Fruit fly (Drosophila melanogaster) whole organism, prepupa: ENCODE measurements around the gene CG44044.

Experiments used
- Blimp-1 ChIP-seq: fragments of 200-800 bp; sonication (Bioruptor generic); optimal IDR thresholded peaks from 3 replicates; lab custom pipeline; 2017; ENCODE audit warnings: missing biosample characterization, missing genetic modification characterization, mild to moderate bottlenecking, moderate library complexity, missing genetic modification reagents
- CG10631 ChIP-seq: fragments of 200-800 bp; sonication (Bioruptor generic); optimal IDR thresholded peaks from 2 replicates; lab custom pipeline; 2016; ENCODE audit warnings: missing biosample characterization, missing genetic modification characterization
- CG10669 ChIP-seq: fragments of 200-800 bp; sonication (Bioruptor generic); optimal IDR thresholded peaks from 3 replicates; lab custom pipeline; 2018; ENCODE audit warnings: missing biosample characterization, mild to moderate bottlenecking, missing genetic modification characterization, moderate library complexity
- CG11762 ChIP-seq: fragments of 200-800 bp; sonication (Bioruptor generic); optimal IDR thresholded peaks from 3 replicates; lab custom pipeline; 2016; ENCODE audit warnings: missing biosample characterization, missing genetic modification characterization; ENCODE audit not compliant: insufficient read depth
- CG11902 ChIP-seq: fragments of 200-800 bp; sonication (Bioruptor generic); optimal IDR thresholded peaks from 3 replicates; lab custom pipeline; 2016; ENCODE audit warnings: missing biosample characterization, missing genetic modification characterization
- CG15336 ChIP-seq: fragments of 200-800 bp; sonication (Bioruptor generic); IDR thresholded peaks from 2 replicates; pipeline ENCODE4 v1.3.6; 2022; ENCODE audit warnings: missing biosample characterization, missing genetic modification characterization
- CG1621 ChIP-seq: fragments of 200-800 bp; sonication (Bioruptor generic); optimal IDR thresholded peaks from 3 replicates; lab custom pipeline; 2018; ENCODE audit warnings: missing biosample characterization, mild to moderate bottlenecking, missing genetic modification characterization
- CG31627 ChIP-seq: fragments of 200-800 bp; sonication (Bioruptor generic); optimal IDR thresholded peaks from 3 replicates; lab custom pipeline; 2016; ENCODE audit warnings: missing biosample characterization, missing genetic modification characterization
- CG32006 ChIP-seq: fragments of 200-800 bp; sonication (Bioruptor generic); optimal IDR thresholded peaks from 3 replicates; lab custom pipeline; 2017; ENCODE audit warnings: missing biosample characterization, mild to moderate bottlenecking, missing genetic modification characterization
- CG6163 ChIP-seq: fragments of 200-800 bp; sonication (Bioruptor generic); IDR thresholded peaks from 3 replicates; pipeline ENCODE4 v1.3.6; 2022; ENCODE audit warnings: missing biosample characterization, missing genetic modification characterization
- CG6792 ChIP-seq: fragments of 200-800 bp; sonication (Bioruptor generic); optimal IDR thresholded peaks from 3 replicates; lab custom pipeline; 2016; ENCODE audit warnings: missing biosample characterization, missing genetic modification characterization
- CG6808 ChIP-seq: fragments of 200-800 bp; sonication (Bioruptor generic); optimal IDR thresholded peaks from 3 replicates; lab custom pipeline; 2017; ENCODE audit warnings: missing biosample characterization, missing genetic modification characterization, mild to moderate bottlenecking, moderate library complexity, missing genetic modification reagents
- CG7368 ChIP-seq: fragments of 200-800 bp; sonication (Bioruptor generic); optimal IDR thresholded peaks from 3 replicates; lab custom pipeline; 2016; ENCODE audit warnings: missing biosample characterization, missing genetic modification characterization
- CG8319 ChIP-seq: fragments of 200-800 bp; sonication (Bioruptor generic); optimal IDR thresholded peaks from 3 replicates; lab custom pipeline; 2016; ENCODE audit warnings: missing biosample characterization, missing genetic modification characterization
- CG8632 ChIP-seq: fragments of 200-800 bp; sonication (Bioruptor generic); optimal IDR thresholded peaks from 3 replicates; lab custom pipeline; 2016; ENCODE audit warnings: missing biosample characterization, missing genetic modification characterization
- CG9139 ChIP-seq: fragments of 200-800 bp; sonication (Bioruptor generic); optimal IDR thresholded peaks from 3 replicates; lab custom pipeline; 2017; ENCODE audit warnings: missing biosample characterization, mild to moderate bottlenecking, missing genetic modification characterization
- Eip78C ChIP-seq: fragments of 200-800 bp; sonication (Bioruptor generic); peaks from one replicate; lab custom pipeline; 2016; ENCODE audit warnings: missing biosample characterization, missing genetic modification characterization
- Ets96B ChIP-seq: fragments of 200-800 bp; optimal IDR thresholded peaks from 2 replicates; lab custom pipeline; 2019; ENCODE audit warnings: missing biosample characterization, mild to moderate bottlenecking, missing genetic modification characterization, moderate library complexity
- Hr38 ChIP-seq: sonication (Bioruptor generic); optimal IDR thresholded peaks from 2 replicates; lab custom pipeline; 2016; ENCODE audit warnings: missing biosample characterization, missing genetic modification characterization
- OdsH ChIP-seq: fragments of 200-800 bp; sonication (Bioruptor generic); optimal IDR thresholded peaks from 3 replicates; lab custom pipeline; 2016; ENCODE audit warnings: missing biosample characterization, missing genetic modification characterization
- Smox ChIP-seq: fragments of 200-800 bp; sonication (Bioruptor generic); optimal IDR thresholded peaks from 3 replicates; lab custom pipeline; 2016; ENCODE audit warnings: missing biosample characterization, missing genetic modification characterization
- Sox102F ChIP-seq: fragments of 200-800 bp; sonication (Bioruptor generic); optimal IDR thresholded peaks from 2 replicates; lab custom pipeline; 2016; ENCODE audit warnings: missing biosample characterization, mild to moderate bottlenecking, missing genetic modification characterization
- Sox14 ChIP-seq: fragments of 200-800 bp; sonication (Bioruptor generic); optimal IDR thresholded peaks from 3 replicates; lab custom pipeline; 2016; ENCODE audit warnings: missing biosample characterization, missing genetic modification characterization
- achi ChIP-seq: fragments of 200-800 bp; sonication (Bioruptor generic); optimal IDR thresholded peaks from 3 replicates; lab custom pipeline; 2016; ENCODE audit warnings: missing biosample characterization, missing genetic modification characterization
- acj6 ChIP-seq: fragments of 200-800 bp; sonication (Bioruptor generic); optimal IDR thresholded peaks from 3 replicates; lab custom pipeline; 2016; ENCODE audit warnings: missing biosample characterization, missing genetic modification characterization
- cyc ChIP-seq: fragments of 200-800 bp; sonication (Bioruptor generic); optimal IDR thresholded peaks from 3 replicates; lab custom pipeline; 2016; ENCODE audit warnings: missing biosample characterization, missing genetic modification characterization
- dsx ChIP-seq: fragments of 200-800 bp; optimal IDR thresholded peaks from 3 replicates; lab custom pipeline; 2019; ENCODE audit warnings: missing biosample characterization, mild to moderate bottlenecking, missing genetic modification characterization, moderate library complexity; ENCODE audit not compliant: poor library complexity, severe bottlenecking
- eg ChIP-seq: fragments of 200-800 bp; sonication (Bioruptor generic); IDR thresholded peaks from 3 replicates; pipeline ENCODE4 v1.3.6; 2022; ENCODE audit warnings: missing biosample characterization, missing genetic modification characterization
- fd59A ChIP-seq: fragments of 200-800 bp; sonication (Bioruptor generic); optimal IDR thresholded peaks from 2 replicates; lab custom pipeline; 2017; ENCODE audit warnings: missing biosample characterization, mild to moderate bottlenecking, missing genetic modification characterization, missing genetic modification reagents
- fd85E ChIP-seq: fragments of 200-800 bp; sonication (Bioruptor generic); optimal IDR thresholded peaks from 3 replicates; lab custom pipeline; 2016; ENCODE audit warnings: missing biosample characterization, missing genetic modification characterization
- lz ChIP-seq: fragments of 200-800 bp; sonication (Bioruptor generic); optimal IDR thresholded peaks from 3 replicates; lab custom pipeline; 2016; ENCODE audit warnings: missing biosample characterization, missing genetic modification characterization
- salr ChIP-seq, 2 experiments: fragments of 200-800 bp; sonication (Bioruptor generic); optimal IDR thresholded peaks; 3 replicates each; lab custom pipeline; 2016 to 2018; ENCODE audit warnings: missing biosample characterization in 2 of 2, missing genetic modification characterization in 2 of 2, mild to moderate bottlenecking in 1 of 2
- spab ChIP-seq: fragments of 200-800 bp; sonication (Bioruptor generic); optimal IDR thresholded peaks from 2 replicates; lab custom pipeline; 2017; ENCODE audit warnings: missing biosample characterization, mild to moderate bottlenecking, missing genetic modification characterization, missing genetic modification reagents
- ss ChIP-seq, 2 experiments: fragments of 200-800 bp; sonication (Bioruptor generic); optimal IDR thresholded peaks; 2 replicates in 1 of 2; 3 replicates in 1 of 2; lab custom pipeline; 2017 to 2018; ENCODE audit warnings: mild to moderate bottlenecking in 2 of 2, missing biosample characterization in 2 of 2, missing genetic modification characterization in 2 of 2, moderate library complexity in 1 of 2
- topi ChIP-seq: fragments of 200-800 bp; sonication (Bioruptor generic); optimal IDR thresholded peaks from 3 replicates; lab custom pipeline; 2016; ENCODE audit warnings: missing biosample characterization, missing genetic modification characterization
- vri ChIP-seq: fragments of 200-800 bp; sonication (Bioruptor generic); optimal IDR thresholded peaks from 3 replicates; lab custom pipeline; 2016; ENCODE audit warnings: missing biosample characterization, mild to moderate bottlenecking, missing genetic modification characterization

Gene CG44044

dm6 chr3R:16331809-16332343 lies 10.2 kb downstream of the CG44044 start (continued):
- peak; percentile 26 for TF ChIP-seq CG6792 (GFP tag; lab: Kevin White, UChicago)
- peak; percentile 62 for TF ChIP-seq CG1621 (tag; lab: Kevin White, UChicago)
- TF ChIP-seq Smox (GFP tag; lab: Kevin White, UChicago) = no peak
- peak; percentile 90 to 92 for TF ChIP-seq ss (GFP tag; optimal IDR thresholded peaks at IDR 0.05; lab: Kevin White, UChicago)
- TF ChIP-seq CG6163 (GFP tag; lab: Robert Waterston, UW) = peak; percentile 16; the same call in 2 of the 3 replicates
- TF ChIP-seq fd59A (GFP tag; lab: Kevin White, UChicago) = peak; percentile 43
- peak; percentile 14 for TF ChIP-seq CG8632 (GFP tag; lab: Kevin White, UChicago)
- peak; percentile 18 to 46 for TF ChIP-seq salr (GFP tag; optimal IDR thresholded peaks at IDR 0.05; lab: Kevin White, UChicago)
- no peak for TF ChIP-seq achi (GFP tag; lab: Kevin White, UChicago)
- TF ChIP-seq acj6 (GFP tag; lab: Kevin White, UChicago) = peak; percentile 13
- peak; percentile 31 for TF ChIP-seq OdsH (GFP tag; lab: Kevin White, UChicago)
- no peak for TF ChIP-seq cyc (GFP tag; lab: Kevin White, UChicago)
- peak; percentile 8; the same call in 1 of the 3 replicates for TF ChIP-seq eg (GFP tag; lab: Robert Waterston, UW)
- peak; percentile 44 for TF ChIP-seq CG10669 (GFP tag; lab: Kevin White, UChicago)
- TF ChIP-seq CG31627 (GFP tag; lab: Kevin White, UChicago) = peak; percentile 33
- no peak for TF ChIP-seq CG11902 (GFP tag; lab: Kevin White, UChicago)
- TF ChIP-seq CG15336 (GFP tag; lab: Robert Waterston, UW) = no peak
- TF ChIP-seq fd85E (GFP tag; lab: Kevin White, UChicago) = no peak
- TF ChIP-seq Hr38 (GFP tag; lab: Kevin White, UChicago) = no peak
- no peak for TF ChIP-seq CG8319 (GFP tag; lab: Kevin White, UChicago)
- TF ChIP-seq Sox14 (GFP tag; lab: Kevin White, UChicago) = no peak
- no peak for TF ChIP-seq CG11762 (GFP tag; lab: Kevin White, UChicago)
- TF ChIP-seq Blimp-1 (GFP tag; lab: Kevin White, UChicago) = no peak
- TF ChIP-seq CG32006 (GFP tag; lab: Kevin White, UChicago) = peak; percentile 18
- peak; percentile 41 for TF ChIP-seq Sox102F (GFP tag; lab: Kevin White, UChicago)
- TF ChIP-seq CG7368 (GFP tag; lab: Kevin White, UChicago) = no peak
- TF ChIP-seq CG9139 (GFP tag; lab: Kevin White, UChicago) = peak; percentile 56

dm6 chr3R:16334329-16334728 lies 12.7 kb downstream of the CG44044 start:
- TF ChIP-seq CG10631 (GFP tag; lab: Kevin White, UChicago) = no peak
- peak; percentile 17 for TF ChIP-seq CG10669 (GFP tag; lab: Kevin White, UChicago)
- TF ChIP-seq CG9139 (GFP tag; lab: Kevin White, UChicago) = peak; percentile 74
- TF ChIP-seq Ets96B = peak; percentile 42
- peak; percentile 24 for TF ChIP-seq spab (GFP tag; lab: Kevin White, UChicago)
- TF ChIP-seq ss (GFP tag; optimal IDR thresholded peaks at IDR 0.05; lab: Kevin White, UChicago) = peak; percentile 89 to 94
- no peak for TF ChIP-seq topi (GFP tag; lab: Kevin White, UChicago)
- TF ChIP-seq CG6808 (GFP tag; lab: Kevin White, UChicago) = peak; percentile 49
- TF ChIP-seq dsx = peak; percentile 37
- TF ChIP-seq Eip78C (GFP tag; lab: Kevin White, UChicago) = peak; percentile 61
- TF ChIP-seq, all 60 proteins: peak for 8

dm6 chr3R:16334797-16335196 lies 13.2 kb downstream of the CG44044 start:
- no peak for TF ChIP-seq vri (GFP tag; lab: Kevin White, UChicago)
- no peak for TF ChIP-seq Ets96B
- no peak for TF ChIP-seq Sox14 (GFP tag; lab: Kevin White, UChicago)
- TF ChIP-seq Eip78C (GFP tag; lab: Kevin White, UChicago) = peak; percentile 10
- no peak for TF ChIP-seq fd85E (GFP tag; lab: Kevin White, UChicago)
- no peak for TF ChIP-seq lz
